Fruit fly (Drosophila melanogaster) whole organism, pupa: ENCODE results near the gene dec.
A peak's percentile ranks its signal among the peaks of the same experiment; 100 is the strongest.

ENCODE experiments used
- CG10348 ChIP-seq: fragments of 200-800 bp; sonication (Bioruptor generic); IDR thresholded peaks from 2 replicates; pipeline ENCODE4 v1.3.6; 2022; ENCODE audit warnings: missing biosample characterization, missing genetic modification characterization
- CG12605 ChIP-seq: fragments of 200-800 bp; sonication (Bioruptor generic); IDR thresholded peaks from 2 replicates; pipeline ENCODE4 v1.3.6; 2022; ENCODE audit warnings: missing biosample characterization, missing genetic modification characterization
- CG13204 ChIP-seq: fragments of 200-800 bp; sonication (Bioruptor generic); optimal IDR thresholded peaks from 2 replicates; lab custom pipeline; 2018; ENCODE audit warnings: missing biosample characterization, mild to moderate bottlenecking, missing genetic modification characterization, moderate library complexity
- CG14655 ChIP-seq: fragments of 200-800 bp; sonication (Bioruptor generic); optimal IDR thresholded peaks from 3 replicates; lab custom pipeline; 2017; ENCODE audit warnings: mild to moderate bottlenecking, missing biosample characterization, missing genetic modification reagents, missing genetic modification characterization
- CG15710 ChIP-seq: fragments of 200-800 bp; sonication (Bioruptor generic); optimal IDR thresholded peaks from 2 replicates; lab custom pipeline; 2018; ENCODE audit warnings: missing biosample characterization, mild to moderate bottlenecking, missing genetic modification characterization, moderate library complexity
- CG17806 ChIP-seq: fragments of 200-800 bp; sonication (Bioruptor generic); optimal IDR thresholded peaks from 2 replicates; lab custom pipeline; 2018; ENCODE audit warnings: missing biosample characterization, mild to moderate bottlenecking, missing genetic modification characterization, moderate library complexity
- CG32121 ChIP-seq: fragments of 200-800 bp; sonication (Bioruptor generic); IDR thresholded peaks from 2 replicates; pipeline ENCODE4 v1.3.6; 2022; ENCODE audit warnings: missing biosample characterization, missing genetic modification characterization
- CG34367 ChIP-seq: fragments of 200-800 bp; sonication (Bioruptor generic); optimal IDR thresholded peaks from 2 replicates; lab custom pipeline; 2018; ENCODE audit warnings: missing biosample characterization, mild to moderate bottlenecking, missing genetic modification characterization
- CG4496 ChIP-seq: fragments of 200-800 bp; sonication (Bioruptor generic); IDR thresholded peaks from 3 replicates; pipeline ENCODE4 v1.3.6; 2022; ENCODE audit warnings: missing biosample characterization, missing genetic modification characterization
- CG8159 ChIP-seq: fragments of 200-800 bp; sonication (Bioruptor generic); optimal IDR thresholded peaks from 3 replicates; lab custom pipeline; 2018; ENCODE audit warnings: missing biosample characterization, mild to moderate bottlenecking, missing genetic modification characterization, moderate library complexity
- CG8301 ChIP-seq: fragments of 200-800 bp; sonication (Bioruptor generic); optimal IDR thresholded peaks from 2 replicates; lab custom pipeline; 2018; ENCODE audit warnings: missing biosample characterization, mild to moderate bottlenecking, missing genetic modification characterization
- CG9948 ChIP-seq: fragments of 200-800 bp; sonication (Bioruptor generic); optimal IDR thresholded peaks from 2 replicates; lab custom pipeline; 2018; ENCODE audit warnings: missing biosample characterization, mild to moderate bottlenecking, missing genetic modification characterization, moderate library complexity
- D1 ChIP-seq: fragments of 200-800 bp; sonication (Bioruptor generic); optimal IDR thresholded peaks from 2 replicates; lab custom pipeline; 2018; ENCODE audit warnings: missing biosample characterization, mild to moderate bottlenecking, missing genetic modification characterization, moderate library complexity
- EcR ChIP-seq: fragments of 200-800 bp; sonication (Bioruptor generic); optimal IDR thresholded peaks from 3 replicates; lab custom pipeline; 2019; ENCODE audit warnings: missing biosample characterization, missing genetic modification characterization, mild to moderate bottlenecking, moderate library complexity, missing genetic modification reagents
- Ets98B ChIP-seq: fragments of 200-800 bp; sonication (Bioruptor generic); IDR thresholded peaks from 2 replicates; pipeline ENCODE4 v1.3.6; 2022; ENCODE audit warnings: missing biosample characterization, missing genetic modification characterization
- Pif1A ChIP-seq: fragments of 200-800 bp; sonication (Bioruptor generic); optimal IDR thresholded peaks from 3 replicates; lab custom pipeline; 2016; ENCODE audit warnings: missing biosample characterization, missing genetic modification characterization
- Pif1B ChIP-seq: fragments of 200-800 bp; sonication (Bioruptor generic); optimal IDR thresholded peaks from 3 replicates; lab custom pipeline; 2016; ENCODE audit warnings: missing biosample characterization, missing genetic modification characterization
- Snoo ChIP-seq: fragments of 200-800 bp; sonication (Bioruptor generic); optimal IDR thresholded peaks from 3 replicates; lab custom pipeline; 2017; ENCODE audit warnings: missing biosample characterization, mild to moderate bottlenecking, missing genetic modification characterization, inconsistent platforms
- fd96Ca ChIP-seq: fragments of 200-800 bp; sonication (Bioruptor generic); IDR thresholded peaks from 3 replicates; pipeline ENCODE4 v1.3.6; 2022; ENCODE audit warnings: missing biosample characterization, missing genetic modification characterization
- gl ChIP-seq: fragments of 200-800 bp; sonication (Bioruptor generic); optimal IDR thresholded peaks from 2 replicates; lab custom pipeline; 2018; ENCODE audit warnings: missing biosample characterization, mild to moderate bottlenecking, missing genetic modification characterization
- rn ChIP-seq: fragments of 200-800 bp; sonication (Bioruptor generic); IDR thresholded peaks from 2 replicates; pipeline ENCODE4 v1.3.6; 2022; ENCODE audit warnings: missing biosample characterization, missing genetic modification characterization

dec gene

dm6 chrX:7873172-7873930 is at the start of gene dec:
TSS of gene dec (minus strand) at chrX:7873222.
- no peak for TF ChIP-seq CG4496 (GFP tag; lab: Robert Waterston, UW)
- TF ChIP-seq rn (GFP tag; lab: Robert Waterston, UW): no peak
- TF ChIP-seq gl: no peak
- TF ChIP-seq CG8159 (tag; lab: Kevin White, UChicago): no peak
- no peak for TF ChIP-seq CG17806
- no peak for TF ChIP-seq CG32121 (GFP tag; lab: Robert Waterston, UW)
- no peak for TF ChIP-seq fd96Ca (GFP tag; lab: Robert Waterston, UW)
- TF ChIP-seq Ets98B: no peak
- no peak for TF ChIP-seq CG13204
- TF ChIP-seq Pif1B: no peak
- no peak for TF ChIP-seq CG14655 (GFP tag; lab: Kevin White, UChicago)
- TF ChIP-seq CG34367 (tag; lab: Kevin White, UChicago): no peak

dm6 chrX:7920081-7920688 is 47.2 kb upstream of the dec start, which contains the start of the genes hdm and Ykt6:
TSS of gene hdm (minus strand) at chrX:7920131.
TSS of gene Ykt6 (plus strand) at chrX:7920409.
- TF ChIP-seq CG14655 (GFP tag; lab: Kevin White, UChicago) (no peak), gl (peak; percentile 42), EcR (GFP tag; lab: Kevin White, UChicago) (peak; percentile 12), D1 (tag; lab: Kevin White, UChicago) (no peak), CG8301 (peak; percentile 50), CG34367 (tag; lab: Kevin White, UChicago) (peak; percentile 45), CG17806 (peak; percentile 43), CG13204 (no peak), Pif1B (no peak), CG15710 (peak; percentile 62), rn (GFP tag; lab: Robert Waterston, UW) (no peak), CG10348 (GFP tag; lab: Robert Waterston, UW) (no peak), CG9948 (tag; lab: Kevin White, UChicago) (peak; percentile 31), CG12605 (GFP tag; lab: Robert Waterston, UW) (no peak), Snoo (tag; lab: Kevin White, UChicago) (peak; percentile 61), fd96Ca (GFP tag; lab: Robert Waterston, UW) (no peak), CG4496 (GFP tag; lab: Robert Waterston, UW) (peak; percentile 81; the same call in 2 of the 3 replicates), Ets98B (peak; percentile 64; the same call in 1 of the 2 replicates), CG8159 (tag; lab: Kevin White, UChicago) (no peak), CG32121 (GFP tag; lab: Robert Waterston, UW) (peak; percentile 59), Pif1A (no peak)

- peak; percentile 4 for TF ChIP-seq EcR (GFP tag; lab: Kevin White, UChicago)
- TF ChIP-seq CG15710: no peak
- TF ChIP-seq CG8301: no peak
- TF ChIP-seq CG9948 (tag; lab: Kevin White, UChicago): no peak
- TF ChIP-seq Pif1B: no peak
These were observed 39.1 kb upstream of the dec start, which contains the start of gene snz for dm6 chrX:7911983-7912630. TSS of gene snz (plus strand) at chrX:7912089.

dm6 chrX:7909482-7909881 is 36.5 kb upstream of the dec start:
- 0 out of 3 replicates have a peak, but pooled peaks have one; percentile 23 for TF ChIP-seq CG4496 (GFP tag; lab: Robert Waterston, UW)
- TF ChIP-seq fd96Ca (GFP tag; lab: Robert Waterston, UW): no peak

- TF ChIP-seq EcR (GFP tag; lab: Kevin White, UChicago): no peak
- TF ChIP-seq gl: no peak
- no peak for TF ChIP-seq D1 (tag; lab: Kevin White, UChicago)
- no peak for TF ChIP-seq CG17806
- no peak for TF ChIP-seq Ets98B
- TF ChIP-seq rn (GFP tag; lab: Robert Waterston, UW): no peak
- TF ChIP-seq CG4496 (GFP tag; lab: Robert Waterston, UW): no peak
- TF ChIP-seq CG15710: no peak
- no peak for TF ChIP-seq CG8301
- no peak for TF ChIP-seq Pif1A
- TF ChIP-seq CG10348 (GFP tag; lab: Robert Waterston, UW): no peak
- TF ChIP-seq CG14655 (GFP tag; lab: Kevin White, UChicago): no peak
These were observed 36.0 kb upstream of the dec start for dm6 chrX:7909069-7909389.

- no peak for TF ChIP-seq rn (GFP tag; lab: Robert Waterston, UW)
- peak; percentile 89 for TF ChIP-seq CG32121 (GFP tag; lab: Robert Waterston, UW)
- TF ChIP-seq CG10348 (GFP tag; lab: Robert Waterston, UW): 0 out of 2 replicates have a peak, but pooled peaks have one; percentile 31
- TF ChIP-seq D1 (tag; lab: Kevin White, UChicago): no peak
- peak; percentile 90 for TF ChIP-seq fd96Ca (GFP tag; lab: Robert Waterston, UW)
- TF ChIP-seq CG13204: no peak
- peak; percentile 85 for TF ChIP-seq CG14655 (GFP tag; lab: Kevin White, UChicago)
- TF ChIP-seq CG4496 (GFP tag; lab: Robert Waterston, UW): peak; percentile 91
- peak; percentile 59 for TF ChIP-seq gl
- TF ChIP-seq CG12605 (GFP tag; lab: Robert Waterston, UW): peak; percentile 66
- peak; percentile 76 for TF ChIP-seq EcR (GFP tag; lab: Kevin White, UChicago)
- TF ChIP-seq CG8301: peak; percentile 79
- peak; percentile 74 for TF ChIP-seq CG17806
- TF ChIP-seq CG15710: peak; percentile 79
- peak; percentile 72 for TF ChIP-seq Pif1B
- TF ChIP-seq CG8159 (tag; lab: Kevin White, UChicago): peak; percentile 83
- peak; percentile 85 for TF ChIP-seq Ets98B
- TF ChIP-seq CG9948 (tag; lab: Kevin White, UChicago): peak; percentile 70
- peak; percentile 56 for TF ChIP-seq Snoo (tag; lab: Kevin White, UChicago)
- no peak for TF ChIP-seq Pif1A
- TF ChIP-seq CG34367 (tag; lab: Kevin White, UChicago): peak; percentile 75
- TF ChIP-seq, all 21 proteins: peak for 17
These were observed 35.4 kb upstream of the dec start, which contains the start of the genes dpr14 and spidey for dm6 chrX:7908239-7909068. TSS of gene dpr14 (minus strand) at chrX:7908286. TSS of gene spidey (plus strand) at chrX:7908931.
